Worm (Caenorhabditis elegans) whole organism, L2 larva: ENCODE results near the gene nhr-51.

Source experiments
- F13H6.1 ChIP-seq: sonication (generic microtip); optimal IDR thresholded peaks from 2 replicates; lab custom pipeline; 2016; ENCODE audit warnings: missing genetic modification characterization, missing compliant biosample characterization
- Y55F3AM.14 ChIP-seq: fragments of 200-800 bp; sonication (Bioruptor generic); optimal IDR thresholded peaks from 2 replicates; lab custom pipeline; 2018; ENCODE audit warnings: mild to moderate bottlenecking, missing genetic modification characterization, missing compliant biosample characterization
- ZK546.5 ChIP-seq: sonication (generic microtip); optimal IDR thresholded peaks from 2 replicates; lab custom pipeline; 2017; ENCODE audit warnings: missing biosample characterization, missing genetic modification characterization
- aly-2 ChIP-seq: fragments of 150-350 bp; optimal IDR thresholded peaks from 2 replicates; lab custom pipeline; 2014; ENCODE audit warnings: missing biosample characterization, missing genetic modification characterization
- ceh-16 ChIP-seq: fragments of 150-350 bp; optimal IDR thresholded peaks from 2 replicates; lab custom pipeline; 2014; ENCODE audit warnings: missing biosample characterization, missing genetic modification characterization
- ceh-82 ChIP-seq: fragments of 150-350 bp; optimal IDR thresholded peaks from 2 replicates; lab custom pipeline; 2014; ENCODE audit warnings: missing biosample characterization, missing genetic modification characterization
- crh-2 ChIP-seq: sonication (generic microtip); optimal IDR thresholded peaks from 2 replicates; lab custom pipeline; 2017; ENCODE audit warnings: missing biosample characterization, missing genetic modification characterization
- egl-27 ChIP-seq: sonication (generic microtip); optimal IDR thresholded peaks from 3 replicates; lab custom pipeline; 2017; ENCODE audit warnings: missing biosample characterization, missing genetic modification reagents, missing genetic modification characterization
- elt-1 ChIP-seq: fragments of 150-350 bp; optimal IDR thresholded peaks from 2 replicates; lab custom pipeline; 2014; ENCODE audit warnings: missing biosample characterization, missing genetic modification characterization
- elt-3 ChIP-seq: sonication (generic microtip); optimal IDR thresholded peaks from 2 replicates; lab custom pipeline; 2017; ENCODE audit warnings: missing biosample characterization, missing genetic modification characterization
- fos-1 ChIP-seq: fragments of 150-350 bp; optimal IDR thresholded peaks from 2 replicates; lab custom pipeline; 2014; ENCODE audit warnings: missing biosample characterization, missing genetic modification characterization
- gmeb-1 ChIP-seq: fragments of 150-350 bp; optimal IDR thresholded peaks from 2 replicates; lab custom pipeline; 2014; ENCODE audit warnings: missing biosample characterization, missing genetic modification characterization
- lin-11 ChIP-seq: fragments of 150-350 bp; sonication (generic microtip); optimal IDR thresholded peaks from 2 replicates; lab custom pipeline; 2014; ENCODE audit warnings: missing biosample characterization, missing genetic modification characterization, inconsistent platforms, mixed read lengths
- lin-13 ChIP-seq: fragments of 150-350 bp; optimal IDR thresholded peaks from 2 replicates; lab custom pipeline; 2014; ENCODE audit warnings: missing biosample characterization, missing genetic modification reagents, missing genetic modification characterization
- lin-39 ChIP-seq: fragments of 150-350 bp; optimal IDR thresholded peaks from 2 replicates; lab custom pipeline; 2014; ENCODE audit warnings: missing biosample characterization, missing genetic modification reagents, missing genetic modification characterization
- lsy-2 ChIP-seq, 2 experiments: fragments of 150-350 bp in 1 of 2; sonication (generic microtip) in 1 of 2; optimal IDR thresholded peaks; 2 replicates each; lab custom pipeline; 2014 to 2017; ENCODE audit warnings: missing biosample characterization in 2 of 2, missing genetic modification characterization in 2 of 2
- mab-5 ChIP-seq: fragments of 150-350 bp; optimal IDR thresholded peaks from 2 replicates; lab custom pipeline; 2014; ENCODE audit warnings: missing biosample characterization, missing genetic modification characterization
- mbf-1 ChIP-seq: sonication (generic microtip); optimal IDR thresholded peaks from 2 replicates; lab custom pipeline; 2017; ENCODE audit warnings: missing biosample characterization, missing genetic modification characterization
- nhr-10 ChIP-seq: sonication (generic microtip); optimal IDR thresholded peaks from 2 replicates; lab custom pipeline; 2017; ENCODE audit warnings: missing biosample characterization, missing genetic modification characterization
- nhr-11 ChIP-seq: fragments of 150-350 bp; optimal IDR thresholded peaks from 2 replicates; lab custom pipeline; 2014; ENCODE audit warnings: missing biosample characterization, missing genetic modification characterization
- nhr-129 ChIP-seq: fragments of 150-350 bp; optimal IDR thresholded peaks from 2 replicates; lab custom pipeline; 2014; ENCODE audit warnings: missing biosample characterization, missing genetic modification characterization
- nhr-21 ChIP-seq: fragments of 150-350 bp; optimal IDR thresholded peaks from 2 replicates; lab custom pipeline; 2014; ENCODE audit warnings: missing biosample characterization, missing genetic modification characterization
- nhr-237 ChIP-seq: fragments of 150-350 bp; optimal IDR thresholded peaks from 2 replicates; lab custom pipeline; 2014; ENCODE audit warnings: missing biosample characterization, missing genetic modification characterization
- nhr-25 ChIP-seq: fragments of 150-350 bp; sonication (generic microtip); optimal IDR thresholded peaks from 3 replicates; lab custom pipeline; 2014; ENCODE audit warnings: missing biosample characterization, missing genetic modification characterization
- nhr-6 ChIP-seq: fragments of 150-350 bp; optimal IDR thresholded peaks from 2 replicates; lab custom pipeline; 2014; ENCODE audit warnings: missing biosample characterization, missing genetic modification characterization
- nhr-77 ChIP-seq: fragments of 150-350 bp; optimal IDR thresholded peaks from 2 replicates; lab custom pipeline; 2014; ENCODE audit warnings: missing biosample characterization, missing genetic modification characterization
- peb-1 ChIP-seq: fragments of 150-350 bp; optimal IDR thresholded peaks from 2 replicates; lab custom pipeline; 2014; ENCODE audit warnings: missing biosample characterization, missing genetic modification characterization
- sem-4 ChIP-seq: fragments of 150-350 bp; optimal IDR thresholded peaks from 2 replicates; lab custom pipeline; 2014; ENCODE audit warnings: missing biosample characterization, missing genetic modification reagents, missing genetic modification characterization
- sma-3 ChIP-seq: sonication (generic microtip); optimal IDR thresholded peaks from 2 replicates; lab custom pipeline; 2016; ENCODE audit warnings: missing genetic modification reagents, missing genetic modification characterization, missing compliant biosample characterization
- sma-9 ChIP-seq, 2 experiments: fragments of 150-350 bp in 1 of 2; sonication (generic microtip) in 1 of 2; optimal IDR thresholded peaks; 2 replicates each; lab custom pipeline; 2014 to 2016; ENCODE audit warnings: missing genetic modification characterization in 2 of 2, mild to moderate bottlenecking in 1 of 2, missing biosample characterization in 1 of 2, missing compliant biosample characterization in 1 of 2, missing genetic modification reagents in 1 of 2, moderate library complexity in 1 of 2
- snpc-4 ChIP-seq: fragments of 150-350 bp; optimal IDR thresholded peaks from 2 replicates; lab custom pipeline; 2014; ENCODE audit warnings: missing biosample characterization, missing genetic modification characterization
- unc-62 ChIP-seq: fragments of 150-350 bp; optimal IDR thresholded peaks from 2 replicates; lab custom pipeline; 2014; ENCODE audit warnings: missing biosample characterization, missing genetic modification reagents, missing genetic modification characterization
- ztf-1 ChIP-seq: fragments of 200-800 bp; sonication (Bioruptor generic); conservative IDR thresholded peaks from 2 replicates; pipeline ENCODE4 v1.3.6; 2022; ENCODE audit warnings: missing genetic modification characterization, missing compliant biosample characterization

nhr-51 gene

DNA sequence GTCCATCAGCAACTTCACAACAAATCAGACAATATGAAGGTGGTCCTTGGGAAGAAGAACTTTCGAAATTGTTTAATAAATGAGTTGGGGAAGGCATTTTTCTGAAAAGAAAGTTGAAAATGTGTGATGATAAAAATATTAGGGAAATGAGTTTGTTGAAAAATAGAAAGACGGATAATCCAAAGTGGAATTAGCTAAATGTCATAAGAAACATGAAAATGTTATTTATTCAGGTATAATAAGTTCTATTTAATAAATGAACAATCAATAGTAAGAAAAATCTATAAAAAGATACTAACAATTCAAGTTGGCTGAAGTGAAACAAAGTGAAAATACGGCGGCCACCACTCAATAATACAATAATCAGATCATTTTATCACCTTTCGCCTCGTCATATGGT lies 28.5 kb downstream of the nhr-51 start, which contains the start of gene nhr-53:
Gene nhr-53 (minus strand): TSS at position 101 of the 400 bp plus-strand sequence.
- TF ChIP-seq nhr-11 (tag; lab: Kevin White, UChicago) (no peak), lin-13 (GFP tag; lab: Kevin White, UChicago) (no peak), lin-11 (no peak), nhr-6 (tag; lab: Kevin White, UChicago) (no peak), unc-62 (no peak), nhr-77 (no peak), egl-27 (tag; lab: Kevin White, UChicago) (no peak), snpc-4 (tag; lab: Kevin White, UChicago) (no peak), ZK546.5 (tag; lab: Kevin White, UChicago) (no peak), gmeb-1 (tag; lab: Kevin White, UChicago) (no peak), elt-1 (tag; lab: Kevin White, UChicago) (no peak), crh-2 (tag; lab: Kevin White, UChicago) (no peak), ztf-1 (no peak), aly-2 (tag; lab: Kevin White, UChicago) (no peak), nhr-10 (no peak)

DNA sequence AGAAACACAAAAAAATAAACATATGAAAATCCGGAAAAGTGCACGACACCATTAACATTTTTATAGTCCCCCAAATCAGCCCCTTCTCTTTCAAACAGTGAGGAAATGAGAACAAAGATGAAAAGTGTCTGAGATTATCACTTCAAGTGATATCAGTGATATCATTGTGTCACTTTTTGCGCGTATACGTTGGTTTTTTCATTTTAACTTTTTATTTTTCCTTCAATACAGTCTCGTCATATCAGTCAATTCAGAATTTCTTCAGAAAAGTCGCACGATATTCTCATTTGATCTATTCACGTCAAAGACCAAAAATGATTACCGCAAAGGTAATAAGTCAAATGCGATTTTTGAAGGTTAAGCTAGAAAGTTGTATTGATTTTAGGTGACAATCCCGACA lies 30.9 kb downstream of the nhr-51 start, which contains the start of gene twk-34:
Gene twk-34 (plus strand): TSS at position 216 of the 400 bp plus-strand sequence.
- TF ChIP-seq mab-5 (tag; lab: Kevin White, UChicago) (no peak), ztf-1 (no peak), unc-62 (no peak), elt-1 (tag; lab: Kevin White, UChicago) (no peak), nhr-129 (no peak), snpc-4 (tag; lab: Kevin White, UChicago) (no peak), elt-3 (no peak), ZK546.5 (tag; lab: Kevin White, UChicago) (no peak), lsy-2 (tag; optimal IDR thresholded peaks at IDR 0.05; lab: Kevin White, UChicago) (no peak), fos-1 (no peak), peb-1 (tag; lab: Kevin White, UChicago) (no peak), egl-27 (tag; lab: Kevin White, UChicago) (no peak), sma-3 (GFP tag; lab: Kevin White, UChicago) (no peak), nhr-237 (tag; lab: Kevin White, UChicago) (no peak), lin-13 (GFP tag; lab: Kevin White, UChicago) (no peak), nhr-21 (tag; lab: Kevin White, UChicago) (no peak), sem-4 (tag; lab: Kevin White, UChicago) (no peak)

DNA sequence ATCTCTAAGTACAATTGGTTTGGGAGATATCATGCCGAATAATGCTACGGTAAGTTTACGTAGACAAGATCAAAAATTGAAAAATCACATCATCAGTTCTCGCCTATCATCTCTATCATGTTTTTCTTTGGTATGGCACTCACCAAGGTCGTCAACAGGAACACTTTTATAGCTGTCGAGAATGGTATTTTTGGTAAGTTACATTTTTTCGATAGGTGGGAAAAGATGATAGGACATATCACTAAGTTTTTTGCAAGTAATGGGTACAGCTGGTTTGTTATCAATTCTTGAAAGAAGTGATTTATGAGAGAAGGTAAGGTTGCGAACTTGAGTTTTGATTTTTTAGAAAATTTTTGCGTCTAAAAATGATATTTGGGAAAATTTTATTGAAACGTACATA lies 34.2 kb downstream of the nhr-51 start:
- TF ChIP-seq sma-9 (GFP tag; optimal IDR thresholded peaks at IDR 0.05; lab: Kevin White, UChicago) (peak; percentile 85), sma-9 (tag; optimal IDR thresholded peaks at IDR 0.05; lab: Kevin White, UChicago) (no peak), nhr-21 (tag; lab: Kevin White, UChicago) (peak; percentile 13), sem-4 (tag; lab: Kevin White, UChicago) (no peak), lin-39 (no peak), egl-27 (tag; lab: Kevin White, UChicago) (peak; percentile 20), unc-62 (no peak), crh-2 (tag; lab: Kevin White, UChicago) (peak; percentile 36), nhr-25 (peak; percentile 67), nhr-129 (peak; percentile 6), sma-3 (GFP tag; lab: Kevin White, UChicago) (peak; percentile 46)

DNA sequence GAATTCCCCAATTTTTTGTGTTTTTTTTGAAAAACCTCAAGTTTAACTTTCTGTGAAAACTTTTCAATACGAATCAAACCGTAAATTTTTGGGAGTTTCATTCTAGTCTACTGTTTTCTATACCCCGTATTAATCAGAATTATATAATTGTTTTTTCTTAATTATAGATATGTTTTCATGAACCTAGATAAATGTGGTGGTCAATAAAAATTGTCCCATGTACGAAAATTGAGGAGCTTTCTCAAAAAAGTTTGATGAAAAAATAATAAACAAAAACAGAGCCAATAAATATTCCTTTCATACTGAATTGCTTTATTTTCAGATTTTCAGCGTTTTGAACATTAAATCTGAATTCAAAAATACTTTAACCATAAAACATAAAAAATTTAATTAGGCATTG lies 36.6 kb downstream of the nhr-51 start, which contains the start of gene Y6E2A.1:
Gene Y6E2A.1 (minus strand): TSS at position 101 of the 400 bp plus-strand sequence.
- no peak for TF ChIP-seq F13H6.1 (tag; lab: Kevin White, UChicago)

DNA sequence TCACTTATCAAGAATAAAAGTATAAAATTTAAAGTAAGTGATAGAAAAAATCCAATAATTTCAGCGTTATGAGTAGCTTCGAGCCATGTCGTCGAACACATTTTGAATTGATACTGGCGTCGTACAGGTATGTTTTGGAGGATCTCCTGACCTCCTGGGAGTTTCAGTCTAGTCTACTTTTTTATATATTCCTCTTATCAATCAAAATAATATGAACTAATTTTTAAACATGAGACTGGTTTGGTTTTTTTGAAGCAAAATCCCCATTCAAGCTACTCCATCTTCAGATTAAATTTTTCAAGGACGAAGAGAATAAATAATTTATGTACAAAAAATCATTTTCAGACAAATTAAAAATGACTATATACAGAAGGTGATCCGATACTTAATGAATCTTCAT lies 38.1 kb downstream of the nhr-51 start, which contains the start of gene str-101:
Gene str-101 (minus strand): TSS at position 101 of the 400 bp plus-strand sequence.
- TF ChIP-seq gmeb-1 (tag; lab: Kevin White, UChicago) = no peak
- no peak for TF ChIP-seq ceh-82 (tag; lab: Kevin White, UChicago)
- TF ChIP-seq mab-5 (tag; lab: Kevin White, UChicago) = no peak
- TF ChIP-seq nhr-237 (tag; lab: Kevin White, UChicago) = no peak
- TF ChIP-seq Y55F3AM.14 (GFP tag; lab: Kevin White, UChicago) = no peak
- TF ChIP-seq mbf-1 (tag; lab: Kevin White, UChicago) = no peak
- no peak for TF ChIP-seq nhr-25
- TF ChIP-seq ceh-16 (tag; lab: Kevin White, UChicago) = no peak
- no peak for TF ChIP-seq nhr-77
- TF ChIP-seq nhr-129 = no peak
- TF ChIP-seq elt-1 (tag; lab: Kevin White, UChicago) = no peak
- TF ChIP-seq sma-3 (GFP tag; lab: Kevin White, UChicago) = no peak
